Worm (Caenorhabditis elegans) whole organism, L2 larva: ENCODE data around the gene abu-2.

Experiments used
- C34F6.9 ChIP-seq: fragments of 150-350 bp; optimal IDR thresholded peaks from 2 replicates; lab custom pipeline; 2014; ENCODE audit warnings: missing biosample characterization, missing genetic modification characterization
- F13H6.1 ChIP-seq: sonication (generic microtip); optimal IDR thresholded peaks from 2 replicates; lab custom pipeline; 2016; ENCODE audit warnings: missing genetic modification characterization, missing compliant biosample characterization
- R02D3.7 ChIP-seq: fragments of 150-350 bp; optimal IDR thresholded peaks from 2 replicates; lab custom pipeline; 2014; ENCODE audit warnings: missing biosample characterization, missing genetic modification characterization
- Y55F3AM.14 ChIP-seq: fragments of 200-800 bp; sonication (Bioruptor generic); optimal IDR thresholded peaks from 2 replicates; lab custom pipeline; 2018; ENCODE audit warnings: mild to moderate bottlenecking, missing genetic modification characterization, missing compliant biosample characterization
- ZK546.5 ChIP-seq: sonication (generic microtip); optimal IDR thresholded peaks from 2 replicates; lab custom pipeline; 2017; ENCODE audit warnings: missing biosample characterization, missing genetic modification characterization
- alr-1 ChIP-seq: fragments of 150-350 bp; optimal IDR thresholded peaks from 2 replicates; lab custom pipeline; 2014; ENCODE audit warnings: missing biosample characterization, missing genetic modification characterization
- aly-2 ChIP-seq: fragments of 150-350 bp; optimal IDR thresholded peaks from 2 replicates; lab custom pipeline; 2014; ENCODE audit warnings: missing biosample characterization, missing genetic modification characterization
- ama-1 ChIP-seq: fragments of 150-350 bp; optimal IDR thresholded peaks from 2 replicates; lab custom pipeline; 2018; ENCODE audit warnings: inconsistent platforms
- ceh-16 ChIP-seq: fragments of 150-350 bp; optimal IDR thresholded peaks from 2 replicates; lab custom pipeline; 2014; ENCODE audit warnings: missing biosample characterization, missing genetic modification characterization
- ceh-82 ChIP-seq: fragments of 150-350 bp; optimal IDR thresholded peaks from 2 replicates; lab custom pipeline; 2014; ENCODE audit warnings: missing biosample characterization, missing genetic modification characterization
- crh-2 ChIP-seq: sonication (generic microtip); optimal IDR thresholded peaks from 2 replicates; lab custom pipeline; 2017; ENCODE audit warnings: missing biosample characterization, missing genetic modification characterization
- dmd-4 ChIP-seq: sonication (generic microtip); optimal IDR thresholded peaks from 2 replicates; lab custom pipeline; 2017; ENCODE audit warnings: missing biosample characterization, missing genetic modification characterization
- egl-27 ChIP-seq: sonication (generic microtip); optimal IDR thresholded peaks from 3 replicates; lab custom pipeline; 2017; ENCODE audit warnings: missing biosample characterization, missing genetic modification reagents, missing genetic modification characterization
- elt-1 ChIP-seq: fragments of 150-350 bp; optimal IDR thresholded peaks from 2 replicates; lab custom pipeline; 2014; ENCODE audit warnings: missing biosample characterization, missing genetic modification characterization
- elt-3 ChIP-seq: sonication (generic microtip); optimal IDR thresholded peaks from 2 replicates; lab custom pipeline; 2017; ENCODE audit warnings: missing biosample characterization, missing genetic modification characterization
- fos-1 ChIP-seq: fragments of 150-350 bp; optimal IDR thresholded peaks from 2 replicates; lab custom pipeline; 2014; ENCODE audit warnings: missing biosample characterization, missing genetic modification characterization
- gmeb-1 ChIP-seq: fragments of 150-350 bp; optimal IDR thresholded peaks from 2 replicates; lab custom pipeline; 2014; ENCODE audit warnings: missing biosample characterization, missing genetic modification characterization
- lin-11 ChIP-seq: fragments of 150-350 bp; sonication (generic microtip); optimal IDR thresholded peaks from 2 replicates; lab custom pipeline; 2014; ENCODE audit warnings: missing biosample characterization, missing genetic modification characterization, inconsistent platforms, mixed read lengths
- lin-13 ChIP-seq: fragments of 150-350 bp; optimal IDR thresholded peaks from 2 replicates; lab custom pipeline; 2014; ENCODE audit warnings: missing biosample characterization, missing genetic modification reagents, missing genetic modification characterization
- lin-39 ChIP-seq: fragments of 150-350 bp; optimal IDR thresholded peaks from 2 replicates; lab custom pipeline; 2014; ENCODE audit warnings: missing biosample characterization, missing genetic modification reagents, missing genetic modification characterization
- lsy-2 ChIP-seq, 2 experiments: fragments of 150-350 bp in 1 of 2; sonication (generic microtip) in 1 of 2; optimal IDR thresholded peaks; 2 replicates each; lab custom pipeline; 2014 to 2017; ENCODE audit warnings: missing biosample characterization in 2 of 2, missing genetic modification characterization in 2 of 2
- mab-5 ChIP-seq: fragments of 150-350 bp; optimal IDR thresholded peaks from 2 replicates; lab custom pipeline; 2014; ENCODE audit warnings: missing biosample characterization, missing genetic modification characterization
- mbf-1 ChIP-seq: sonication (generic microtip); optimal IDR thresholded peaks from 2 replicates; lab custom pipeline; 2017; ENCODE audit warnings: missing biosample characterization, missing genetic modification characterization
- mdl-1 ChIP-seq, 2 experiments: fragments of 150-350 bp in 1 of 2; sonication (generic microtip) in 1 of 2; optimal IDR thresholded peaks; 2 replicates each; lab custom pipeline; 2017; ENCODE audit warnings: missing biosample characterization in 2 of 2, missing genetic modification characterization in 2 of 2
- nhr-10 ChIP-seq: sonication (generic microtip); optimal IDR thresholded peaks from 2 replicates; lab custom pipeline; 2017; ENCODE audit warnings: missing biosample characterization, missing genetic modification characterization
- nhr-11 ChIP-seq: fragments of 150-350 bp; optimal IDR thresholded peaks from 2 replicates; lab custom pipeline; 2014; ENCODE audit warnings: missing biosample characterization, missing genetic modification characterization
- nhr-12 ChIP-seq: fragments of 150-350 bp; optimal IDR thresholded peaks from 2 replicates; lab custom pipeline; 2014; ENCODE audit warnings: missing biosample characterization, missing genetic modification characterization
- nhr-129 ChIP-seq: fragments of 150-350 bp; optimal IDR thresholded peaks from 2 replicates; lab custom pipeline; 2014; ENCODE audit warnings: missing biosample characterization, missing genetic modification characterization
- nhr-21 ChIP-seq: fragments of 150-350 bp; optimal IDR thresholded peaks from 2 replicates; lab custom pipeline; 2014; ENCODE audit warnings: missing biosample characterization, missing genetic modification characterization
- nhr-23 ChIP-seq: fragments of 150-350 bp; optimal IDR thresholded peaks from 2 replicates; lab custom pipeline; 2014; ENCODE audit warnings: missing biosample characterization, missing genetic modification reagents, missing genetic modification characterization
- nhr-237 ChIP-seq: fragments of 150-350 bp; optimal IDR thresholded peaks from 2 replicates; lab custom pipeline; 2014; ENCODE audit warnings: missing biosample characterization, missing genetic modification characterization
- nhr-25 ChIP-seq: fragments of 150-350 bp; sonication (generic microtip); optimal IDR thresholded peaks from 3 replicates; lab custom pipeline; 2014; ENCODE audit warnings: missing biosample characterization, missing genetic modification characterization
- nhr-6 ChIP-seq: fragments of 150-350 bp; optimal IDR thresholded peaks from 2 replicates; lab custom pipeline; 2014; ENCODE audit warnings: missing biosample characterization, missing genetic modification characterization
- nhr-77 ChIP-seq: fragments of 150-350 bp; optimal IDR thresholded peaks from 2 replicates; lab custom pipeline; 2014; ENCODE audit warnings: missing biosample characterization, missing genetic modification characterization
- peb-1 ChIP-seq: fragments of 150-350 bp; optimal IDR thresholded peaks from 2 replicates; lab custom pipeline; 2014; ENCODE audit warnings: missing biosample characterization, missing genetic modification characterization
- sem-4 ChIP-seq: fragments of 150-350 bp; optimal IDR thresholded peaks from 2 replicates; lab custom pipeline; 2014; ENCODE audit warnings: missing biosample characterization, missing genetic modification reagents, missing genetic modification characterization
- skn-1 ChIP-seq: sonication (generic microtip); optimal IDR thresholded peaks from 2 replicates; lab custom pipeline; 2017; ENCODE audit warnings: missing biosample characterization, missing genetic modification characterization
- sma-3 ChIP-seq: sonication (generic microtip); optimal IDR thresholded peaks from 2 replicates; lab custom pipeline; 2016; ENCODE audit warnings: missing genetic modification reagents, missing genetic modification characterization, missing compliant biosample characterization
- sma-9 ChIP-seq, 2 experiments: fragments of 150-350 bp in 1 of 2; sonication (generic microtip) in 1 of 2; optimal IDR thresholded peaks; 2 replicates each; lab custom pipeline; 2014 to 2016; ENCODE audit warnings: missing genetic modification characterization in 2 of 2, mild to moderate bottlenecking in 1 of 2, missing biosample characterization in 1 of 2, missing compliant biosample characterization in 1 of 2, missing genetic modification reagents in 1 of 2, moderate library complexity in 1 of 2
- snpc-4 ChIP-seq: fragments of 150-350 bp; optimal IDR thresholded peaks from 2 replicates; lab custom pipeline; 2014; ENCODE audit warnings: missing biosample characterization, missing genetic modification characterization
- unc-39 ChIP-seq: fragments of 150-350 bp; optimal IDR thresholded peaks from 2 replicates; lab custom pipeline; 2014; ENCODE audit warnings: missing biosample characterization, missing genetic modification characterization
- unc-55 ChIP-seq: fragments of 150-350 bp; sonication (generic microtip); optimal IDR thresholded peaks from 3 replicates; lab custom pipeline; 2014; ENCODE audit warnings: missing biosample characterization, missing genetic modification reagents, missing genetic modification characterization
- unc-62 ChIP-seq: fragments of 150-350 bp; optimal IDR thresholded peaks from 2 replicates; lab custom pipeline; 2014; ENCODE audit warnings: missing biosample characterization, missing genetic modification reagents, missing genetic modification characterization
- zag-1 ChIP-seq: fragments of 150-350 bp; optimal IDR thresholded peaks from 2 replicates; lab custom pipeline; 2014; ENCODE audit warnings: missing biosample characterization, missing genetic modification characterization
- ztf-1 ChIP-seq: fragments of 200-800 bp; sonication (Bioruptor generic); conservative IDR thresholded peaks from 2 replicates; pipeline ENCODE4 v1.3.6; 2022; ENCODE audit warnings: missing genetic modification characterization, missing compliant biosample characterization
- ztf-11 ChIP-seq: sonication (generic microtip); optimal IDR thresholded peaks from 2 replicates; lab custom pipeline; 2017; ENCODE audit warnings: missing biosample characterization, missing genetic modification characterization
- ztf-4 ChIP-seq: fragments of 150-350 bp; optimal IDR thresholded peaks from 2 replicates; lab custom pipeline; 2014; ENCODE audit warnings: missing biosample characterization, missing genetic modification characterization

Gene abu-2

ce11 chrX:1395793-1396192, 14.7 kb downstream of the abu-2 start (continued):
- TF ChIP-seq sma-9 (GFP tag; optimal IDR thresholded peaks at IDR 0.05; lab: Kevin White, UChicago) = peak; percentile 88
- no peak for TF ChIP-seq sma-9 (tag; optimal IDR thresholded peaks at IDR 0.05; lab: Kevin White, UChicago)
- TF ChIP-seq, all 48 proteins: peak for 7

- TF ChIP-seq dmd-4 (tag; lab: Kevin White, UChicago) (no peak), nhr-129 (tag; lab: Kevin White, UChicago) (peak; percentile 42)
These were observed 16.0 kb downstream of the abu-2 start for ce11 chrX:1394437-1394836.

- no peak for TF ChIP-seq egl-27 (tag; lab: Kevin White, UChicago)
- TF ChIP-seq nhr-77 = no peak
- no peak for TF ChIP-seq ztf-4 (tag; lab: Kevin White, UChicago)
- no peak for TF ChIP-seq peb-1 (tag; lab: Kevin White, UChicago)
- TF ChIP-seq nhr-12 (tag; lab: Kevin White, UChicago) = no peak
These were observed 16.6 kb downstream of the abu-2 start, which contains the start of gene F56C3.9 for ce11 chrX:1393891-1394290. F56C3.9 (minus strand) TSS chrX:1393991.

- TF ChIP-seq lin-11 (tag; lab: Kevin White, UChicago) = no peak
- peak; percentile 83 to 93 for TF ChIP-seq lsy-2 (tag; optimal IDR thresholded peaks at IDR 0.05; lab: Kevin White, UChicago)
- TF ChIP-seq mbf-1 (tag; lab: Kevin White, UChicago) = peak; percentile 62
- peak; percentile 84 for TF ChIP-seq C34F6.9
- no peak for TF ChIP-seq unc-62 (GFP tag; lab: Kevin White, UChicago)
- peak; percentile 87 for TF ChIP-seq gmeb-1
- peak; percentile 88 for TF ChIP-seq ztf-4 (tag; lab: Kevin White, UChicago)
- TF ChIP-seq nhr-10 = peak; percentile 85
- TF ChIP-seq sma-3 (GFP tag; lab: Kevin White, UChicago) = peak; percentile 94
- peak; percentile 45 for TF ChIP-seq R02D3.7 (tag; lab: Kevin White, UChicago)
- TF ChIP-seq sem-4 (tag; lab: Kevin White, UChicago) = peak; percentile 94
- TF ChIP-seq nhr-77 = peak; percentile 87
- no peak for TF ChIP-seq ama-1
- TF ChIP-seq lin-39 (tag; lab: Kevin White, UChicago) = no peak
- peak; percentile 96 for TF ChIP-seq nhr-129 (tag; lab: Kevin White, UChicago)
- peak; percentile 85 for TF ChIP-seq F13H6.1
- peak; percentile 85 for TF ChIP-seq unc-55 (GFP tag; lab: Kevin White, UChicago)
- TF ChIP-seq nhr-23 (tag; lab: Kevin White, UChicago) = no peak
- peak; percentile 66 for TF ChIP-seq nhr-12 (tag; lab: Kevin White, UChicago)
- no peak for TF ChIP-seq peb-1 (tag; lab: Kevin White, UChicago)
- TF ChIP-seq mdl-1 (tag; optimal IDR thresholded peaks at IDR 0.05; lab: Kevin White, UChicago) = peak; percentile 7 to 80
- TF ChIP-seq ztf-1 (GFP tag; lab: Robert Waterston, UW) = no peak
- peak; percentile 93 for TF ChIP-seq lin-13 (GFP tag; lab: Kevin White, UChicago)
- TF ChIP-seq unc-39 (tag; lab: Kevin White, UChicago) = no peak
- TF ChIP-seq snpc-4 = peak; percentile 34
- peak; percentile 96 for TF ChIP-seq fos-1 (tag; lab: Kevin White, UChicago)
- TF ChIP-seq ZK546.5 = peak; percentile 46
- TF ChIP-seq sma-9 (GFP tag; optimal IDR thresholded peaks at IDR 0.05; lab: Kevin White, UChicago) = peak; percentile 89
- no peak for TF ChIP-seq sma-9 (tag; optimal IDR thresholded peaks at IDR 0.05; lab: Kevin White, UChicago)
- peak; percentile 92 for TF ChIP-seq nhr-237 (tag; lab: Kevin White, UChicago)
- no peak for TF ChIP-seq elt-3 (tag; lab: Kevin White, UChicago)
- no peak for TF ChIP-seq elt-1 (tag; lab: Kevin White, UChicago)
- no peak for TF ChIP-seq alr-1
- TF ChIP-seq crh-2 (tag; lab: Kevin White, UChicago) = peak; percentile 96
- TF ChIP-seq zag-1 (tag; lab: Kevin White, UChicago) = peak; percentile 59
- TF ChIP-seq nhr-6 (tag; lab: Kevin White, UChicago) = peak; percentile 95
- no peak for TF ChIP-seq ztf-11 (tag; lab: Kevin White, UChicago)
- peak; percentile 38 for TF ChIP-seq nhr-11 (tag; lab: Kevin White, UChicago)
- TF ChIP-seq skn-1 = peak; percentile 91
- TF ChIP-seq egl-27 (tag; lab: Kevin White, UChicago) = peak; percentile 93
- TF ChIP-seq Y55F3AM.14 (GFP tag; lab: Kevin White, UChicago) = peak; percentile 74
- peak; percentile 59 for TF ChIP-seq aly-2 (tag; lab: Kevin White, UChicago)
- TF ChIP-seq ceh-16 (tag; lab: Kevin White, UChicago) = peak; percentile 80
- TF ChIP-seq mab-5 = peak; percentile 66
- TF ChIP-seq nhr-21 (tag; lab: Kevin White, UChicago) = peak; percentile 99
- peak; percentile 87 for TF ChIP-seq ceh-82 (tag; lab: Kevin White, UChicago)
- TF ChIP-seq nhr-25 (tag; lab: Kevin White, UChicago) = peak; percentile 95
These were observed 21.0 kb downstream of the abu-2 start for ce11 chrX:1389382-1389983.
